Fruit fly (Drosophila melanogaster) whole organism, embryonic: ENCODE measurements around the gene CG17154.
A peak's percentile ranks its signal among the peaks of the same experiment; 100 is the strongest.

Experiments used
- Ada2b ChIP-seq: fragments of 200-800 bp; sonication (Bioruptor generic); IDR thresholded peaks from 2 replicates; pipeline ENCODE4 v1.3.6; 2022; ENCODE audit warnings: missing biosample characterization, missing genetic modification characterization
- Bdp1 ChIP-seq: fragments of 200-800 bp; sonication (Bioruptor generic); optimal IDR thresholded peaks from 3 replicates; lab custom pipeline; 2016; ENCODE audit warnings: missing biosample characterization, missing genetic modification characterization
- CG1024 ChIP-seq: fragments of 200-800 bp; sonication (Bioruptor generic); IDR thresholded peaks from 2 replicates; pipeline ENCODE4 v1.3.6; 2022; ENCODE audit warnings: missing biosample characterization, missing genetic modification characterization
- CG10431 ChIP-seq: fragments of 200-800 bp; sonication (Bioruptor generic); optimal IDR thresholded peaks from 3 replicates; lab custom pipeline; 2018; ENCODE audit warnings: missing biosample characterization, mild to moderate bottlenecking, missing genetic modification characterization
- CG12299 ChIP-seq: fragments of 200-800 bp; sonication (Bioruptor generic); optimal IDR thresholded peaks from 2 replicates; lab custom pipeline; 2018; ENCODE audit warnings: missing biosample characterization, mild to moderate bottlenecking, missing genetic modification characterization
- CG1233 ChIP-seq: fragments of 200-800 bp; sonication (Bioruptor generic); optimal IDR thresholded peaks from 4 replicates; lab custom pipeline; 2018; ENCODE audit warnings: missing biosample characterization, mild to moderate bottlenecking, missing genetic modification characterization
- CG12659 ChIP-seq: fragments of 200-800 bp; sonication (Bioruptor generic); optimal IDR thresholded peaks from 3 replicates; lab custom pipeline; 2017; ENCODE audit warnings: mild to moderate bottlenecking, missing biosample characterization, missing genetic modification reagents, missing genetic modification characterization
- CG13123 ChIP-seq: fragments of 200-800 bp; sonication (Bioruptor generic); optimal IDR thresholded peaks from 2 replicates; lab custom pipeline; 2016; ENCODE audit warnings: missing biosample characterization, missing genetic modification characterization
- CG13287 ChIP-seq: fragments of 200-800 bp; sonication (Bioruptor generic); IDR thresholded peaks from 2 replicates; pipeline ENCODE4 v1.3.6; 2022; ENCODE audit warnings: missing biosample characterization, missing genetic modification characterization; ENCODE audit not compliant: partially characterized antibody
- CG14050 ChIP-seq: fragments of 200-800 bp; sonication (Bioruptor generic); IDR thresholded peaks from 3 replicates; pipeline ENCODE4 v1.3.6; 2022; ENCODE audit warnings: missing biosample characterization, missing genetic modification characterization
- CG15073 ChIP-seq: fragments of 200-800 bp; sonication (Bioruptor generic); optimal IDR thresholded peaks from 2 replicates; lab custom pipeline; 2016; ENCODE audit warnings: missing biosample characterization, missing genetic modification characterization
- CG15479 ChIP-seq: fragments of 200-800 bp; sonication (Bioruptor generic); optimal IDR thresholded peaks from 3 replicates; lab custom pipeline; 2019; ENCODE audit warnings: missing biosample characterization, mild to moderate bottlenecking, missing genetic modification characterization, moderate library complexity
- CG17912 ChIP-seq: fragments of 200-800 bp; sonication (Bioruptor generic); optimal IDR thresholded peaks from 2 replicates; lab custom pipeline; 2018; ENCODE audit warnings: missing biosample characterization, mild to moderate bottlenecking, missing genetic modification characterization
- CG1832 ChIP-seq: fragments of 200-800 bp; sonication (Bioruptor generic); optimal IDR thresholded peaks from 2 replicates; lab custom pipeline; 2017; ENCODE audit warnings: missing biosample characterization, mild to moderate bottlenecking, missing genetic modification characterization, inconsistent platforms
- CG2889 ChIP-seq: fragments of 200-800 bp; sonication (Bioruptor generic); IDR thresholded peaks from 3 replicates; pipeline ENCODE4 v1.3.6; 2022; ENCODE audit warnings: missing biosample characterization, missing genetic modification characterization
- CG31365 ChIP-seq: fragments of 200-800 bp; sonication (Bioruptor generic); optimal IDR thresholded peaks from 2 replicates; lab custom pipeline; 2018; ENCODE audit warnings: missing biosample characterization, mild to moderate bottlenecking, missing genetic modification characterization
- CG34422 ChIP-seq: fragments of 200-800 bp; sonication (Bioruptor generic); IDR thresholded peaks from 3 replicates; pipeline ENCODE4 v1.3.6; 2022; ENCODE audit warnings: missing biosample characterization, missing genetic modification characterization
- CG42726 ChIP-seq: fragments of 200-800 bp; sonication (Bioruptor generic); IDR thresholded peaks from 2 replicates; pipeline ENCODE4 v1.3.6; 2022; ENCODE audit warnings: missing biosample characterization, missing genetic modification characterization; ENCODE audit not compliant: partially characterized antibody
- CG7963 ChIP-seq: fragments of 200-800 bp; sonication (Bioruptor generic); IDR thresholded peaks from 3 replicates; pipeline ENCODE4 v1.3.6; 2022; ENCODE audit warnings: missing biosample characterization, missing genetic modification characterization; ENCODE audit not compliant: partially characterized antibody
- CG8089 ChIP-seq: fragments of 200-800 bp; sonication (Bioruptor generic); optimal IDR thresholded peaks from 3 replicates; lab custom pipeline; 2016; ENCODE audit warnings: missing biosample characterization, missing genetic modification characterization
- CG8290 ChIP-seq, 3 experiments: fragments of 200-800 bp; sonication (Bioruptor generic); optimal IDR thresholded peaks; 2 replicates each; lab custom pipeline; 2016 to 2019; ENCODE audit warnings: missing biosample characterization in 3 of 3, missing genetic modification characterization in 3 of 3, mild to moderate bottlenecking in 2 of 3, moderate library complexity in 1 of 3
- CG8765 ChIP-seq: fragments of 200-800 bp; sonication (Bioruptor generic); IDR thresholded peaks from 2 replicates; pipeline ENCODE4 v1.3.6; 2022; ENCODE audit warnings: missing biosample characterization, missing genetic modification characterization
- CG9727 ChIP-seq: fragments of 200-800 bp; sonication (Bioruptor generic); optimal IDR thresholded peaks from 3 replicates; lab custom pipeline; 2017; ENCODE audit warnings: missing biosample characterization, mild to moderate bottlenecking, missing genetic modification characterization
- D ChIP-seq, 2 experiments: fragments of 200-800 bp in 1 of 2; fragments of >200 bp in 1 of 2; sonication (Bioruptor generic) in 1 of 2; optimal IDR thresholded peaks; 2 replicates in 1 of 2; 3 replicates in 1 of 2; lab custom pipeline; 2017; ENCODE audit warnings: mild to moderate bottlenecking in 1 of 2, missing biosample characterization in 1 of 2, missing genetic modification characterization in 1 of 2, missing genetic modification reagents in 1 of 2
- E2f1 ChIP-seq: fragments of 200-800 bp; sonication (Bioruptor generic); IDR thresholded peaks from 2 replicates; pipeline ENCODE4 v1.3.6; 2022; ENCODE audit warnings: missing biosample characterization, missing genetic modification characterization
- Gsc ChIP-seq: fragments of 200-800 bp; sonication (Bioruptor generic); IDR thresholded peaks from 2 replicates; pipeline ENCODE4 v1.3.6; 2022; ENCODE audit warnings: missing biosample characterization, missing genetic modification characterization
- Hey ChIP-seq: fragments of 200-800 bp; sonication (Bioruptor generic); optimal IDR thresholded peaks from 3 replicates; lab custom pipeline; 2018; ENCODE audit warnings: missing biosample characterization, mild to moderate bottlenecking, missing genetic modification characterization
- Meics ChIP-seq: fragments of 200-800 bp; sonication (Bioruptor generic); optimal IDR thresholded peaks from 2 replicates; lab custom pipeline; 2017; ENCODE audit warnings: missing biosample characterization, mild to moderate bottlenecking, missing genetic modification characterization
- Pdp1 ChIP-seq, 2 experiments: fragments of 200-800 bp; sonication (Bioruptor generic); optimal IDR thresholded peaks; 3 replicates each; lab custom pipeline; 2016; ENCODE audit warnings: missing biosample characterization in 2 of 2, missing genetic modification characterization in 2 of 2, mild to moderate bottlenecking in 1 of 2, moderate library complexity in 1 of 2
- Ravus ChIP-seq: fragments of 200-800 bp; sonication (Bioruptor generic); IDR thresholded peaks from 2 replicates; pipeline ENCODE4 v1.3.6; 2022; ENCODE audit warnings: missing biosample characterization, missing genetic modification characterization
- ac ChIP-seq: fragments of 200-800 bp; sonication (Bioruptor generic); optimal IDR thresholded peaks from 3 replicates; lab custom pipeline; 2017; ENCODE audit warnings: missing biosample characterization, mild to moderate bottlenecking, missing genetic modification characterization
- ato ChIP-seq: fragments of 200-800 bp; sonication (Bioruptor generic); IDR thresholded peaks from 2 replicates; pipeline ENCODE4 v1.3.6; 2022; ENCODE audit warnings: missing biosample characterization, missing genetic modification characterization; ENCODE audit not compliant: partially characterized antibody
- bigmax ChIP-seq: fragments of 200-800 bp; sonication (Bioruptor generic); optimal IDR thresholded peaks from 2 replicates; lab custom pipeline; 2018; ENCODE audit warnings: missing biosample characterization, mild to moderate bottlenecking, missing genetic modification characterization
- bowl ChIP-seq: fragments of 200-800 bp; sonication (Bioruptor generic); IDR thresholded peaks from 2 replicates; pipeline ENCODE4 v1.3.6; 2022; ENCODE audit warnings: missing biosample characterization, missing genetic modification characterization
- caup ChIP-seq: fragments of 200-800 bp; sonication (Bioruptor generic); optimal IDR thresholded peaks from 3 replicates; lab custom pipeline; 2017; ENCODE audit warnings: missing biosample characterization, mild to moderate bottlenecking, missing genetic modification characterization, moderate library complexity; ENCODE audit not compliant: severe bottlenecking
- crc ChIP-seq: fragments of 200-800 bp; sonication (Bioruptor generic); optimal IDR thresholded peaks from 2 replicates; lab custom pipeline; 2016; ENCODE audit warnings: missing biosample characterization, missing genetic modification characterization
- ewg ChIP-seq: fragments of 200-800 bp; sonication (Bioruptor generic); optimal IDR thresholded peaks from 3 replicates; lab custom pipeline; 2017; ENCODE audit warnings: mild to moderate bottlenecking, missing biosample characterization, missing genetic modification reagents, missing genetic modification characterization
- fd64A ChIP-seq: fragments of 200-800 bp; sonication (Bioruptor generic); optimal IDR thresholded peaks from 3 replicates; lab custom pipeline; 2018; ENCODE audit warnings: missing biosample characterization, mild to moderate bottlenecking, missing genetic modification characterization
- fu2 ChIP-seq: fragments of 200-800 bp; sonication (Bioruptor generic); optimal IDR thresholded peaks from 2 replicates; lab custom pipeline; 2016; ENCODE audit warnings: missing biosample characterization, missing genetic modification characterization
- ham ChIP-seq: fragments of 200-800 bp; sonication (Bioruptor generic); IDR thresholded peaks from 2 replicates; pipeline ENCODE4 v1.3.6; 2022; ENCODE audit warnings: missing biosample characterization, missing genetic modification characterization
- her ChIP-seq: fragments of 200-800 bp; sonication (Bioruptor generic); optimal IDR thresholded peaks from 2 replicates; lab custom pipeline; 2016; ENCODE audit warnings: missing biosample characterization, missing genetic modification characterization
- hth ChIP-seq: fragments of >200 bp; optimal IDR thresholded peaks from 2 replicates; lab custom pipeline; 2017; ENCODE audit warnings: inconsistent platforms
- jumu ChIP-seq: fragments of 200-800 bp; sonication (Bioruptor generic); optimal IDR thresholded peaks from 3 replicates; lab custom pipeline; 2016; ENCODE audit warnings: missing biosample characterization, missing genetic modification characterization
- knrl ChIP-seq: fragments of 200-800 bp; sonication (Bioruptor generic); IDR thresholded peaks from 3 replicates; pipeline ENCODE4 v1.3.6; 2022; ENCODE audit warnings: missing biosample characterization, missing genetic modification characterization; ENCODE audit not compliant: partially characterized antibody
- sens-2 ChIP-seq: fragments of 200-800 bp; sonication (Bioruptor generic); IDR thresholded peaks from 2 replicates; pipeline ENCODE4 v1.3.6; 2022; ENCODE audit warnings: missing biosample characterization, missing genetic modification characterization
- sqz ChIP-seq: fragments of 200-800 bp; sonication (Bioruptor generic); optimal IDR thresholded peaks from 3 replicates; lab custom pipeline; 2018; ENCODE audit warnings: missing biosample characterization, mild to moderate bottlenecking, missing genetic modification characterization
- tap ChIP-seq: fragments of 200-800 bp; optimal IDR thresholded peaks from 3 replicates; lab custom pipeline; 2019; ENCODE audit warnings: missing biosample characterization, mild to moderate bottlenecking, missing genetic modification characterization, moderate library complexity

CG17154 gene

DNA sequence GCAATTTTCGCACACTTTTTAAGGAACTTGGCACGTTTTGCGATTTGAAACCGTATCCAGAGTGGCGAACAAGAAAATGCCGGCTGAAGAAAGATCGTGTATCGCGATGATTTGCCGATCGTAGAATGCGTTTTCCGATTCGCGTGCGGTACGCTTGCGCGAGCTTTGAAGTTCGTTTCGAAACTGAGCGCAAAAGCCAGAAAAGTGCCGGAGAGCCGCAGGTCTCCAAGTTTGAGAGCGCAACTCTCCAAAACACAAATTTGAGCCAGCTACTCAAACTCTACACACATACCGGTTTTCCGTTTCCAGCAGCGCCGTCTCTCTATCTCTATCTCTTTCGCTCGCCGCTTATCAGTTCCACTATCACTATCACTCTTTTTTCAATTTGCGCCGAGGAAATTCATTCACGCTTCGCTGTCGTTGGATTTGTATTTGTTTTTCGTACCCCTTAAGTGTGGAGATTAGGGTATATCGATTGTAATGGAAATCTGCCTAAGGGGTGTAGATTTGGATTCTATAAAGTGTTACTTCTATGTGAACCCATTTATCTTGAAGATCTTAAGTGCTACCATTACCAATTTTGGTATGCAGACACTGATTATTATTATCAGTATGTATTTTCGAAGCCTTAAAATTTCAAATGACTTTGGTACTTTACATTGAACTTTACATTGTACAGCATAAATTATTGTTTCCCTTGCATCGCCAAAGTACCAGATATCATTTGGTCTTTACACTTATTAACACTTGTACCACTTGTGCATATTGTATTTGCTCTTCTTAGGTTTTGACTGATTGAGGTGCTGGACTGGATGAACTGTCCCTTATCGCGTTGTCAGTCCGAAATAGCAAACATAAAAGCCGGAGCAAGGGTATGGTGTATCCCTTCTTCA lies 31.9 kb upstream of the CG17154 start (continued):
- peak; percentile 60 for TF ChIP-seq CG12659 (GFP tag; lab: Kevin White, UChicago)
- TF ChIP-seq CG12299 (tag; lab: Kevin White, UChicago), result no peak
- TF ChIP-seq CG31365 (tag; lab: Kevin White, UChicago), result no peak
- TF ChIP-seq CG42726 (GFP tag; lab: Robert Waterston, UW), result peak; percentile 55; the same call in 1 of the 2 replicates
- peak; percentile 32 for TF ChIP-seq Bdp1 (GFP tag; lab: Kevin White, UChicago)
- peak; percentile 47 for TF ChIP-seq E2f1 (GFP tag; lab: Robert Waterston, UW)
- no peak for TF ChIP-seq ato (GFP tag; lab: Robert Waterston, UW)
- peak; percentile 47 for TF ChIP-seq tap (tag; lab: Kevin White, UChicago)
- TF ChIP-seq CG15479, result peak; percentile 74
- no peak for TF ChIP-seq CG2889
- TF ChIP-seq bowl (GFP tag; lab: Robert Waterston, UW), result no peak
- TF ChIP-seq CG15073 (GFP tag; lab: Kevin White, UChicago), result no peak
- peak; percentile 45; the same call in 1 of the 2 replicates for TF ChIP-seq CG13287 (GFP tag; lab: Robert Waterston, UW)
- TF ChIP-seq Ada2b, result no peak
- peak; percentile 24; the same call in 2 of the 3 replicates for TF ChIP-seq CG14050 (GFP tag; lab: Robert Waterston, UW)
- no peak for TF ChIP-seq Gsc (GFP tag; lab: Robert Waterston, UW)
- TF ChIP-seq fu2, result peak; percentile 33
- no peak for TF ChIP-seq CG1024 (GFP tag; lab: Robert Waterston, UW)
- peak; percentile 60 for TF ChIP-seq CG8089
- TF ChIP-seq crc, result peak; percentile 50
- no peak for TF ChIP-seq fd64A (GFP tag; lab: Kevin White, UChicago)
- TF ChIP-seq CG1233 (GFP tag; lab: Kevin White, UChicago), result peak; percentile 35
- TF ChIP-seq knrl (GFP tag; lab: Robert Waterston, UW), result no peak
- TF ChIP-seq CG7963 (GFP tag; lab: Robert Waterston, UW), result no peak
- TF ChIP-seq CG8290 (GFP tag; optimal IDR thresholded peaks at IDR 0.05; lab: Kevin White, UChicago), result no peak
- no peak for TF ChIP-seq CG8290 (tag; optimal IDR thresholded peaks at IDR 0.05; lab: Kevin White, UChicago)
- 0 out of 2 replicates have a peak, but pooled peaks have one; percentile 22 for TF ChIP-seq sens-2
- peak; percentile 55 for TF ChIP-seq ewg (GFP tag; lab: Kevin White, UChicago)
- TF ChIP-seq her (GFP tag; lab: Kevin White, UChicago), result peak; percentile 24
- TF ChIP-seq CG1832 (GFP tag; lab: Kevin White, UChicago), result no peak
- TF ChIP-seq CG9727 (GFP tag; lab: Kevin White, UChicago), result peak; percentile 85
- TF ChIP-seq ham (GFP tag; lab: Robert Waterston, UW), result no peak
- TF ChIP-seq CG13123 (GFP tag; lab: Kevin White, UChicago), result peak; percentile 37
- peak; percentile 75 for TF ChIP-seq jumu (GFP tag; lab: Kevin White, UChicago)
- TF ChIP-seq CG8765 (GFP tag; lab: Robert Waterston, UW), result 0 out of 2 replicates have a peak, but pooled peaks have one; percentile 15
- TF ChIP-seq CG17912, result no peak
- peak; percentile 66 for TF ChIP-seq Meics
- no peak for TF ChIP-seq bigmax (GFP tag; lab: Kevin White, UChicago)
- TF ChIP-seq hth, result no peak
- peak; percentile 12 for TF ChIP-seq Ravus
- peak; percentile 50 to 70 for TF ChIP-seq Pdp1 (GFP tag; optimal IDR thresholded peaks at IDR 0.05; lab: Kevin White, UChicago)
- peak; percentile 55 for TF ChIP-seq sqz
- TF ChIP-seq Hey (tag; lab: Kevin White, UChicago), result no peak
- TF ChIP-seq ac (GFP tag; lab: Kevin White, UChicago), result peak; percentile 9
- peak; percentile 39 for TF ChIP-seq CG34422 (GFP tag; lab: Robert Waterston, UW)
- TF ChIP-seq CG10431 (GFP tag; lab: Kevin White, UChicago), result no peak
- no peak for TF ChIP-seq D (optimal IDR thresholded peaks at IDR 0.05; lab: Kevin White, UChicago)
- peak; percentile 63 for TF ChIP-seq D (GFP tag; optimal IDR thresholded peaks at IDR 0.05; lab: Kevin White, UChicago)
- peak; percentile 32 for TF ChIP-seq caup
